Fruit fly (Drosophila melanogaster) whole organism: Measurements from ENCODE around the gene CG32719.

Experiments used
- CG8478 ChIP-seq: fragments of >200 bp; optimal IDR thresholded peaks from 2 replicates; lab custom pipeline; 2018; ENCODE audit warnings: inconsistent platforms
- Dll ChIP-seq: fragments of >200 bp; optimal IDR thresholded peaks from 2 replicates; lab custom pipeline; 2017
- EcR ChIP-seq, 2 experiments: fragments of >200 bp; optimal IDR thresholded peaks; 2 replicates each; lab custom pipeline; 2017; ENCODE audit warnings: missing biosample characterization in 2 of 2, missing genetic modification characterization in 2 of 2, missing genetic modification reagents in 2 of 2
- pan ChIP-seq: fragments of >200 bp; optimal IDR thresholded peaks from 2 replicates; lab custom pipeline; 2017
- psq ChIP-seq: fragments of >200 bp; optimal IDR thresholded peaks from 2 replicates; lab custom pipeline; 2017
- usp ChIP-seq: fragments of >200 bp; optimal IDR thresholded peaks from 2 replicates; lab custom pipeline; 2017; ENCODE audit warnings: missing biosample characterization, missing genetic modification characterization, mixed read lengths

DNA sequence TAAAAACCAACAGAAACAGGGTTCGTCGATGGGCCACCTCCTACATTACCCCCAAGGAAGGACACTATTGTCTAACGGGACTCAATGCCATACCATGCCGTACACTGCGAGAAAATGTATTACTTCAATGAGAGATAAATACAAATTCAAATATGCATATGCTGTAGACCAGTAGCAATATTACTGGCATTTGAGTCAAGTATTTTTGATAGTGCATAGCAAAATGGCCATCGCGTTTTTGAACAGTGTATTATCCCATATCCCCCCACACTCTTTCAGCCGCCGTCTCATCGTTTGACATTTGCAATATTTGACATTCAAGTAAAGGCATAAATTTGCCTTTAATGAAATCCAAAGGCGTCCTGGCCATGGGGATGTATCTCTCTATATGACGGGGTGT, 59.5 kb downstream of the CG32719 start:
- TF ChIP-seq psq (lab: Kevin White, UChicago) = no peak
- TF ChIP-seq pan (lab: Kevin White, UChicago) = no peak
- TF ChIP-seq Dll (lab: Kevin White, UChicago) = no peak
- TF ChIP-seq EcR (GFP tag; optimal IDR thresholded peaks at IDR 0.05; lab: Kevin White, UChicago) = no peak
- TF ChIP-seq usp (GFP tag; lab: Kevin White, UChicago) = no peak
- TF ChIP-seq CG8478 = no peak
